Fruit fly (Drosophila melanogaster) whole organism, embryonic: ENCODE measurements around the gene CG14342.

Experiments
- Antp ChIP-seq: fragments of 200-800 bp; sonication (Bioruptor generic); optimal IDR thresholded peaks from 3 replicates; lab custom pipeline; 2016; ENCODE audit warnings: missing biosample characterization, missing genetic modification characterization
- CG10321 ChIP-seq: fragments of 200-800 bp; sonication (Bioruptor generic); IDR thresholded peaks from 2 replicates; pipeline ENCODE4 v1.3.6; 2022; ENCODE audit warnings: missing biosample characterization, missing genetic modification characterization
- CG11093 ChIP-seq: fragments of 200-800 bp; sonication (Bioruptor generic); IDR thresholded peaks from 3 replicates; pipeline ENCODE4 v1.3.6; 2022; ENCODE audit warnings: missing biosample characterization, missing genetic modification characterization
- CG12104 ChIP-seq: fragments of 200-800 bp; sonication (Bioruptor generic); optimal IDR thresholded peaks from 3 replicates; lab custom pipeline; 2016; ENCODE audit warnings: missing biosample characterization, missing genetic modification characterization
- CG13624 ChIP-seq: fragments of 200-800 bp; sonication (Bioruptor generic); optimal IDR thresholded peaks from 2 replicates; lab custom pipeline; 2016; ENCODE audit warnings: missing biosample characterization, missing genetic modification characterization
- CG14667 ChIP-seq: fragments of 200-800 bp; sonication (Bioruptor generic); IDR thresholded peaks from 2 replicates; pipeline ENCODE4 v1.3.6; 2022; ENCODE audit warnings: missing biosample characterization, missing genetic modification characterization
- CG15269 ChIP-seq: fragments of 200-800 bp; sonication (Bioruptor generic); optimal IDR thresholded peaks from 2 replicates; lab custom pipeline; 2018; ENCODE audit warnings: missing biosample characterization, mild to moderate bottlenecking, missing genetic modification characterization, moderate library complexity
- CG17802 ChIP-seq: fragments of 200-800 bp; sonication (Bioruptor generic); optimal IDR thresholded peaks from 2 replicates; lab custom pipeline; 2018; ENCODE audit warnings: missing biosample characterization, mild to moderate bottlenecking, missing genetic modification characterization, moderate library complexity
- CG30431 ChIP-seq: fragments of 200-800 bp; sonication (Bioruptor generic); optimal IDR thresholded peaks from 2 replicates; lab custom pipeline; 2017; ENCODE audit warnings: missing biosample characterization, missing genetic modification characterization
- CG33557 ChIP-seq: fragments of 200-800 bp; sonication (Bioruptor generic); optimal IDR thresholded peaks from 2 replicates; lab custom pipeline; 2019; ENCODE audit warnings: missing biosample characterization, mild to moderate bottlenecking, missing genetic modification characterization, moderate library complexity
- CG4360 ChIP-seq: fragments of 200-800 bp; sonication (Bioruptor generic); IDR thresholded peaks from 2 replicates; pipeline ENCODE4 v1.3.6; 2022; ENCODE audit warnings: missing biosample characterization, missing genetic modification characterization
- CG4404 ChIP-seq: fragments of 200-800 bp; sonication (Bioruptor generic); IDR thresholded peaks from 2 replicates; pipeline ENCODE4 v1.3.6; 2022; ENCODE audit warnings: missing biosample characterization, missing genetic modification characterization
- CG4820 ChIP-seq: fragments of 200-800 bp; sonication (Bioruptor generic); optimal IDR thresholded peaks from 3 replicates; lab custom pipeline; 2016; ENCODE audit warnings: missing biosample characterization, missing genetic modification characterization
- CG4854 ChIP-seq: fragments of 200-800 bp; sonication (Bioruptor generic); optimal IDR thresholded peaks from 2 replicates; lab custom pipeline; 2016; ENCODE audit warnings: missing biosample characterization, missing genetic modification characterization, inconsistent platforms
- CG5245 ChIP-seq: fragments of 200-800 bp; sonication (Bioruptor generic); optimal IDR thresholded peaks from 3 replicates; lab custom pipeline; 2016; ENCODE audit warnings: missing biosample characterization, missing genetic modification characterization
- CG6272 ChIP-seq: fragments of 200-800 bp; sonication (Bioruptor generic); IDR thresholded peaks from 2 replicates; pipeline ENCODE4 v1.3.6; 2022; ENCODE audit warnings: missing biosample characterization, missing genetic modification characterization
- CG7271 ChIP-seq: fragments of 200-800 bp; sonication (Bioruptor generic); optimal IDR thresholded peaks from 2 replicates; lab custom pipeline; 2018; ENCODE audit warnings: missing biosample characterization, mild to moderate bottlenecking, missing genetic modification characterization, moderate library complexity
- CG7987 ChIP-seq: fragments of 200-800 bp; sonication (Bioruptor generic); optimal IDR thresholded peaks from 2 replicates; lab custom pipeline; 2018; ENCODE audit warnings: missing biosample characterization, mild to moderate bottlenecking, missing genetic modification characterization, moderate library complexity
- Camta ChIP-seq: fragments of 200-800 bp; sonication (Bioruptor generic); optimal IDR thresholded peaks from 2 replicates; lab custom pipeline; 2016; ENCODE audit warnings: missing biosample characterization, missing genetic modification characterization
- Dbx ChIP-seq: fragments of 200-800 bp; sonication (Bioruptor generic); IDR thresholded peaks from 3 replicates; pipeline ENCODE4 v1.3.6; 2022; ENCODE audit warnings: missing biosample characterization, missing genetic modification characterization
- Dref ChIP-seq: fragments of 200-800 bp; sonication (Bioruptor generic); IDR thresholded peaks from 2 replicates; pipeline ENCODE4 v1.3.6; 2022; ENCODE audit warnings: missing biosample characterization, missing genetic modification characterization
- Gsc ChIP-seq: fragments of 200-800 bp; sonication (Bioruptor generic); IDR thresholded peaks from 2 replicates; pipeline ENCODE4 v1.3.6; 2022; ENCODE audit warnings: missing biosample characterization, missing genetic modification characterization
- Hey ChIP-seq: fragments of 200-800 bp; sonication (Bioruptor generic); optimal IDR thresholded peaks from 3 replicates; lab custom pipeline; 2018; ENCODE audit warnings: missing biosample characterization, mild to moderate bottlenecking, missing genetic modification characterization
- Hr78 ChIP-seq, 2 experiments: fragments of 200-800 bp in 1 of 2; fragments of >200 bp in 1 of 2; sonication (Bioruptor generic) in 1 of 2; optimal IDR thresholded peaks; 2 replicates each; lab custom pipeline; 2017 to 2019; ENCODE audit warnings: missing biosample characterization in 2 of 2, missing genetic modification characterization in 2 of 2, mild to moderate bottlenecking in 1 of 2, moderate library complexity in 1 of 2
- Lhr ChIP-seq: fragments of 200-800 bp; sonication (Bioruptor generic); optimal IDR thresholded peaks from 3 replicates; lab custom pipeline; 2017; ENCODE audit warnings: mild to moderate bottlenecking, missing biosample characterization, missing genetic modification reagents, missing genetic modification characterization
- Mad ChIP-seq: fragments of 200-800 bp; sonication (Bioruptor generic); optimal IDR thresholded peaks from 2 replicates; lab custom pipeline; 2016; ENCODE audit warnings: missing biosample characterization, missing genetic modification characterization
- Meics ChIP-seq: fragments of 200-800 bp; sonication (Bioruptor generic); optimal IDR thresholded peaks from 2 replicates; lab custom pipeline; 2017; ENCODE audit warnings: missing biosample characterization, mild to moderate bottlenecking, missing genetic modification characterization
- Nf-YB ChIP-seq: fragments of 200-800 bp; sonication (Bioruptor generic); optimal IDR thresholded peaks from 3 replicates; lab custom pipeline; 2019; ENCODE audit warnings: missing biosample characterization, mild to moderate bottlenecking, missing genetic modification characterization, moderate library complexity
- Oaz ChIP-seq: fragments of 200-800 bp; sonication (Bioruptor generic); IDR thresholded peaks from 2 replicates; pipeline ENCODE4 v1.3.6; 2022; ENCODE audit warnings: missing biosample characterization, missing genetic modification characterization
- ac ChIP-seq: fragments of 200-800 bp; sonication (Bioruptor generic); optimal IDR thresholded peaks from 3 replicates; lab custom pipeline; 2017; ENCODE audit warnings: missing biosample characterization, mild to moderate bottlenecking, missing genetic modification characterization
- aop ChIP-seq: fragments of 200-800 bp; sonication (Bioruptor generic); IDR thresholded peaks from 2 replicates; pipeline ENCODE4 v1.3.6; 2022; ENCODE audit warnings: missing biosample characterization, missing genetic modification characterization
- ash1 ChIP-seq: fragments of 200-800 bp; sonication (Bioruptor generic); optimal IDR thresholded peaks from 2 replicates; lab custom pipeline; 2018; ENCODE audit warnings: missing biosample characterization, mild to moderate bottlenecking, missing genetic modification characterization
- bab2 ChIP-seq: fragments of 200-800 bp; sonication (Bioruptor generic); optimal IDR thresholded peaks from 2 replicates; lab custom pipeline; 2016; ENCODE audit warnings: missing biosample characterization, missing genetic modification characterization
- bbx ChIP-seq: fragments of 200-800 bp; sonication (Bioruptor generic); IDR thresholded peaks from 2 replicates; pipeline ENCODE4 v1.3.6; 2022; ENCODE audit warnings: missing biosample characterization, missing genetic modification characterization; ENCODE audit not compliant: partially characterized antibody
- bowl ChIP-seq: fragments of 200-800 bp; sonication (Bioruptor generic); IDR thresholded peaks from 2 replicates; pipeline ENCODE4 v1.3.6; 2022; ENCODE audit warnings: missing biosample characterization, missing genetic modification characterization
- cg ChIP-seq: fragments of 200-800 bp; sonication (Bioruptor generic); optimal IDR thresholded peaks from 3 replicates; lab custom pipeline; 2019; ENCODE audit warnings: missing biosample characterization, mild to moderate bottlenecking, missing genetic modification characterization, moderate library complexity
- dmrt99B ChIP-seq: fragments of 200-800 bp; sonication (Bioruptor generic); optimal IDR thresholded peaks from 2 replicates; lab custom pipeline; 2018; ENCODE audit warnings: missing biosample characterization, mild to moderate bottlenecking, missing genetic modification characterization, moderate library complexity
- ems ChIP-seq: fragments of 200-800 bp; sonication (Bioruptor generic); optimal IDR thresholded peaks from 3 replicates; lab custom pipeline; 2016; ENCODE audit warnings: missing biosample characterization, missing genetic modification characterization
- grau ChIP-seq: fragments of 200-800 bp; optimal IDR thresholded peaks from 3 replicates; lab custom pipeline; 2019; ENCODE audit warnings: missing biosample characterization, mild to moderate bottlenecking, missing genetic modification characterization, moderate library complexity
- hkb ChIP-seq, 2 experiments: fragments of 200-800 bp in 1 of 2; fragments of >200 bp in 1 of 2; sonication (Bioruptor generic) in 1 of 2; IDR thresholded peaks in 1 of 2; optimal IDR thresholded peaks in 1 of 2; 2 replicates each; pipeline versions ENCODE4 v1.3.6 to Lab custom; 2017 to 2022; ENCODE audit warnings: missing biosample characterization in 1 of 2, missing genetic modification characterization in 1 of 2
- lilli ChIP-seq: fragments of 200-800 bp; sonication (Bioruptor generic); optimal IDR thresholded peaks from 3 replicates; lab custom pipeline; 2016; ENCODE audit warnings: missing biosample characterization, missing genetic modification characterization
- pros ChIP-seq: fragments of 200-800 bp; sonication (Bioruptor generic); optimal IDR thresholded peaks from 3 replicates; lab custom pipeline; 2019; ENCODE audit warnings: missing biosample characterization, mild to moderate bottlenecking, missing genetic modification characterization, moderate library complexity
- sim ChIP-seq: fragments of 200-800 bp; sonication (Bioruptor generic); IDR thresholded peaks from 2 replicates; pipeline ENCODE4 v1.3.6; 2022; ENCODE audit warnings: missing biosample characterization, missing genetic modification characterization
- stwl ChIP-seq: fragments of 200-800 bp; sonication (Bioruptor generic); optimal IDR thresholded peaks from 3 replicates; lab custom pipeline; 2018; ENCODE audit warnings: missing biosample characterization, mild to moderate bottlenecking, missing genetic modification characterization, moderate library complexity
- tap ChIP-seq: fragments of 200-800 bp; optimal IDR thresholded peaks from 3 replicates; lab custom pipeline; 2019; ENCODE audit warnings: missing biosample characterization, mild to moderate bottlenecking, missing genetic modification characterization, moderate library complexity
- tna ChIP-seq: fragments of 200-800 bp; sonication (Bioruptor generic); IDR thresholded peaks from 2 replicates; pipeline ENCODE4 v1.3.6; 2022; ENCODE audit warnings: missing biosample characterization, missing genetic modification characterization; ENCODE audit not compliant: partially characterized antibody
- zen ChIP-seq: fragments of 200-800 bp; sonication (Bioruptor generic); optimal IDR thresholded peaks from 3 replicates; lab custom pipeline; 2018; ENCODE audit warnings: missing biosample characterization, mild to moderate bottlenecking, missing genetic modification characterization, moderate library complexity
- zen2 ChIP-seq: fragments of 200-800 bp; sonication (Bioruptor generic); IDR thresholded peaks from 3 replicates; pipeline ENCODE4 v1.3.6; 2022; ENCODE audit warnings: missing biosample characterization, missing genetic modification characterization; ENCODE audit not compliant: partially characterized antibody

The CG14342 gene

DNA sequence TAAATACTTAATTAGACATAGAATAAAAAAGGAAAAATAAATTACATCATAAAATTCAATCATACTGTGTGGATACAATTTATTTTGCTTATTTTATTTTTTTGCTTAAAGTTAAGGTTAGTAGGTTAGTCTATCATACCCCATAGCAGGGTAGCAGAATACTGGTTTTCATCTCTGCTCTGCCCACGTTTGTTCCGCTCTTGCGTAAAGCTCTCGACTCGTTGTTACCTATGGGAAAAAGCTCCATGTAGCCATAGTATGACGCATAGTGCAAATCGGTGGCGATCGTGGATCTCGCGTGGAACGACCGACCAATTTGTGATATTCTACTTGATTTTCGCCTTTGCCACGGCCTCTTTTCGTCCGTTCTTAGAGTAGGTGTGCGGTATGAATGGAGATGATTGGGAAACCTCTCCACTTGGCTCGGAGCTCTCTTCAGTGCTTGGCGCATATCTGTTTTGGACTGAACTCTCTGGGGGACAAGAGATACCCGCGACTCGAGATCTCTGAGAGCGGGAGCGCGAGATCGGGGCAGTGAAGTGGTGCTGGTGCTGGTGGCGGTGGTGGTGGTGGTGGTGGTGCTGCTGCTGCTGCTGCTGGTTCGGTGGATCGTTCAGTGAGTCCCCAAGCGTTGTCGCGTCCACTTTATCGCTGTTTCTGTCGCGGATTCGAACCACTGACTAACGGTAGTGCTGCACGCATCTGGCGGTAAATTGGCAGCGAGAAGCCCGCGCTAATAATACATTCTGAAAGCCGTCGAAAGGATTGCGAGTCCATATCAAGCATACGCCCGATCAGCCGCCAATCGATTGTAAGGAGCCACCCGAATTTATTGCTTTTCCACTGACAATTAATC lies 18.1 kb upstream of the CG14342 start, which contains the start of gene CG5001 (continued):
- TF ChIP-seq CG30431 (GFP tag; lab: Kevin White, UChicago) = peak; percentile 39
- TF ChIP-seq CG11093 (GFP tag; lab: Robert Waterston, UW) = peak; percentile 55; the same call in 2 of the 3 replicates
- TF ChIP-seq cg = peak; percentile 62
- peak; percentile 89 for TF ChIP-seq grau (tag; lab: Kevin White, UChicago)
- TF ChIP-seq bab2 (GFP tag; lab: Kevin White, UChicago) = peak; percentile 71
- TF ChIP-seq CG12104 (GFP tag; lab: Kevin White, UChicago) = peak; percentile 64
- TF ChIP-seq Meics (GFP tag; lab: Kevin White, UChicago) = peak; percentile 84
- 0 out of 2 replicates have a peak, but pooled peaks have one; percentile 9 for TF ChIP-seq Dref (GFP tag; lab: Robert Waterston, UW)
- 0 out of 2 replicates have a peak, but pooled peaks have one; percentile 46 for TF ChIP-seq CG10321 (GFP tag; lab: Robert Waterston, UW)
- peak; percentile 46 for TF ChIP-seq Mad (GFP tag; lab: Kevin White, UChicago)
- peak; percentile 59 for TF ChIP-seq Camta (GFP tag; lab: Kevin White, UChicago)
- peak; percentile 40; the same call in 1 of the 2 replicates for TF ChIP-seq Gsc (GFP tag; lab: Robert Waterston, UW)
- TF ChIP-seq hkb (optimal IDR thresholded peaks at IDR 0.05; lab: Kevin White, UChicago) = no peak
- peak; percentile 87 for TF ChIP-seq hkb (GFP tag; IDR thresholded peaks at IDR 0.05; lab: Robert Waterston, UW)
- TF ChIP-seq ems (GFP tag; lab: Kevin White, UChicago) = peak; percentile 75
- TF ChIP-seq CG14667 (GFP tag; lab: Robert Waterston, UW) = peak; percentile 78
- peak; percentile 68 for TF ChIP-seq Oaz (GFP tag; lab: Robert Waterston, UW)
- peak; percentile 65 for TF ChIP-seq CG6272 (GFP tag; lab: Robert Waterston, UW)
- no peak for TF ChIP-seq ac (GFP tag; lab: Kevin White, UChicago)
- peak; percentile 91 for TF ChIP-seq tap (tag; lab: Kevin White, UChicago)
- peak; percentile 60 for TF ChIP-seq Nf-YB (GFP tag; lab: Kevin White, UChicago)
- peak; percentile 81 for TF ChIP-seq lilli
- peak; percentile 83 for TF ChIP-seq sim (GFP tag; lab: Robert Waterston, UW)
- peak; percentile 70 for TF ChIP-seq zen (tag; lab: Kevin White, UChicago)
- TF ChIP-seq Lhr (GFP tag; lab: Kevin White, UChicago) = peak; percentile 19
- TF ChIP-seq bowl (GFP tag; lab: Robert Waterston, UW) = peak; percentile 36; the same call in 1 of the 2 replicates
- no peak for TF ChIP-seq zen2 (GFP tag; lab: Robert Waterston, UW)
- TF ChIP-seq stwl (tag; lab: Kevin White, UChicago) = peak; percentile 23
- peak; percentile 63 for TF ChIP-seq CG4854 (GFP tag; lab: Kevin White, UChicago)
- TF ChIP-seq tna (GFP tag; lab: Robert Waterston, UW) = no peak
- TF ChIP-seq CG17802 (tag; lab: Kevin White, UChicago) = peak; percentile 42
- no peak for TF ChIP-seq aop (GFP tag; lab: Robert Waterston, UW)
- peak; percentile 54 for TF ChIP-seq CG7987 (GFP tag; lab: Kevin White, UChicago)
- peak; percentile 82 for TF ChIP-seq CG5245 (GFP tag; lab: Kevin White, UChicago)
- peak; percentile 56 for TF ChIP-seq CG7271
- TF ChIP-seq CG4360 = no peak
- TF ChIP-seq Dbx = peak; percentile 86
- peak; percentile 80 for TF ChIP-seq CG4820
- TF ChIP-seq ash1 (GFP tag; lab: Kevin White, UChicago) = peak; percentile 39
- peak; percentile 41; the same call in 1 of the 2 replicates for TF ChIP-seq CG4404
- peak; percentile 77 for TF ChIP-seq Antp (GFP tag; lab: Kevin White, UChicago)
- no peak for TF ChIP-seq dmrt99B
- peak; percentile 16 for TF ChIP-seq CG33557
- peak; percentile 93 for TF ChIP-seq CG15269 (tag; lab: Kevin White, UChicago)
- no peak for TF ChIP-seq Hey (tag; lab: Kevin White, UChicago)
- peak in 1 of 2 experiments; percentile 61 for TF ChIP-seq Hr78 (GFP tag; optimal IDR thresholded peaks at IDR 0.05; lab: Kevin White, UChicago)
- no peak for TF ChIP-seq bbx
- TF ChIP-seq CG13624 (GFP tag; lab: Kevin White, UChicago) = peak; percentile 77
- no peak for TF ChIP-seq pros
